Worm (Caenorhabditis elegans): ENCODE results near the gene npr-24.

DNA sequence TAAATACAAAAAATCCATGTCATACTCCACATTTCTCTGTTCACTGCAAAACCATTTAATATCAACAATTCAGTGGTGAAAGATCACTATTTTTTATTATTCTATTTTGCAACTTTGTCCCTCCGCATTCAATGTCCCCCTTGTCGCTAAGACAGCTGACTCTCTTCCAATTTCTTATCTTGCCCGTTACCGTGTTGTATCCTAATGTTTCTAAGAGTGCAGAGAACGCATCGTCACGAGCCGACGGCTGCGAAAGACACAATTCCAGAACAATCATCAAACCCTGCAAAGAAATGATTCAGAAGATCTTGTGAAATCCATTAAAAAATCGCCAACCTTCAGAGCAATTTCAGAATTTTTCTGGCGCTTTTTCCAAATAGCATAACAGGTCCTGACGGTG is 13.7 kb downstream of the npr-24 start:
- TF ChIP-seq nhr-6 (tag; optimal IDR thresholded peaks at IDR 0.05) = no peak
- TF ChIP-seq ceh-82 (tag; optimal IDR thresholded peaks at IDR 0.05) = no peak
- TF ChIP-seq nhr-23 (tag; optimal IDR thresholded peaks at IDR 0.05) = no peak
- TF ChIP-seq aly-2 (tag; optimal IDR thresholded peaks at IDR 0.05) = no peak
- no peak for TF ChIP-seq egl-27 (tag; optimal IDR thresholded peaks at IDR 0.05)
- TF ChIP-seq peb-1 (tag; optimal IDR thresholded peaks at IDR 0.05) = no peak
- no peak for TF ChIP-seq nhr-77 (tag; optimal IDR thresholded peaks at IDR 0.05)
- no peak for TF ChIP-seq mdl-1 (tag; optimal IDR thresholded peaks at IDR 0.05)
- no peak for TF ChIP-seq R02D3.7 (tag; optimal IDR thresholded peaks at IDR 0.05)
- TF ChIP-seq unc-62 (GFP tag; optimal IDR thresholded peaks at IDR 0.05) = no peak
- TF ChIP-seq snpc-4 (tag; optimal IDR thresholded peaks at IDR 0.05) = no peak
- TF ChIP-seq sma-3 (GFP tag; optimal IDR thresholded peaks at IDR 0.05) = no peak

Data from whole organism, L2 larva.